Worm (Caenorhabditis elegans): ENCODE results near the gene F54D5.17.

The F54D5.17 gene

ce11 chrII:11542385-11542784, 14.1 kb upstream of the F54D5.17 start, which contains the start of gene gtf-2E2 (continued):
- TF ChIP-seq nhr-6 (tag; optimal IDR thresholded peaks at IDR 0.05) (peak; percentile 3), lin-13 (GFP tag; optimal IDR thresholded peaks at IDR 0.05) (peak; percentile 51), aha-1 (tag) (no peak), zip-2 (tag; optimal IDR thresholded peaks at IDR 0.05) (no peak), fos-1 (tag; optimal IDR thresholded peaks at IDR 0.05) (no peak), daf-8 (GFP tag; IDR thresholded peaks at IDR 0.05) (no peak), lin-38 (GFP tag; IDR thresholded peaks at IDR 0.05) (peak; percentile 18; the same call in 1 of the 2 replicates), dmd-6 (GFP tag; IDR thresholded peaks at IDR 0.05) (no peak), mxl-3 (GFP tag; optimal IDR thresholded peaks at IDR 0.05) (no peak), nhr-28 (tag; optimal IDR thresholded peaks at IDR 0.05) (peak; percentile 11), zip-11 (GFP tag; IDR thresholded peaks at IDR 0.05) (no peak), mes-2 (tag; optimal IDR thresholded peaks at IDR 0.05; ENCODE audit: poor library complexity, severe bottlenecking) (peak; percentile 82), mxl-2 (GFP tag; conservative IDR thresholded peaks at IDR 0.05) (no peak), egl-43 (GFP tag; IDR thresholded peaks at IDR 0.05) (no peak)

- no peak for TF ChIP-seq duxl-1 (tag; optimal IDR thresholded peaks at IDR 0.05; ENCODE audit: poor library complexity)
- TF ChIP-seq madf-9 (GFP tag; conservative IDR thresholded peaks at IDR 0.05), result no peak
- no peak for TF ChIP-seq pqm-1 (tag; optimal IDR thresholded peaks at IDR 0.05)
- no peak for TF ChIP-seq F37D6.2 (tag; optimal IDR thresholded peaks at IDR 0.05)
Observed at ce11 chrII:11542958-11543357, 13.5 kb upstream of the F54D5.17 start.

- TF ChIP-seq tag-97 (GFP tag; IDR thresholded peaks at IDR 0.05) (no peak), lin-38 (GFP tag; IDR thresholded peaks at IDR 0.05) (peak; percentile 14)
Observed at ce11 chrII:11544714-11545113, 11.7 kb upstream of the F54D5.17 start, which contains the start of gene F54D5.9. Gene F54D5.9 (minus strand): TSS chrII:11544828.

- TF ChIP-seq hmg-1.1 (GFP tag; IDR thresholded peaks at IDR 0.05), result peak; percentile 97
- TF ChIP-seq ctbp-1 (GFP tag; IDR thresholded peaks at IDR 0.05), result peak; percentile 95
- no peak for TF ChIP-seq lin-39 (tag; optimal IDR thresholded peaks at IDR 0.05)
- TF ChIP-seq Y105C5A.15 (GFP tag; IDR thresholded peaks at IDR 0.05), result peak; percentile 65; the same call in 1 of the 2 replicates
- TF ChIP-seq lim-7 (GFP tag; IDR thresholded peaks at IDR 0.05), result peak; percentile 66
- peak; percentile 78 for TF ChIP-seq dpl-1 (GFP tag; optimal IDR thresholded peaks at IDR 0.05)
- TF ChIP-seq hlh-11 (tag; optimal IDR thresholded peaks at IDR 0.05), result peak; percentile 96
- TF ChIP-seq cey-2 (tag; optimal IDR thresholded peaks at IDR 0.05; ENCODE audit: borderline replicate concordance, insufficient read depth), result no peak
- TF ChIP-seq ceh-20 (GFP tag; IDR thresholded peaks at IDR 0.05), result peak; percentile 96
- peak; percentile 98 for TF ChIP-seq dve-1 (tag; optimal IDR thresholded peaks at IDR 0.05; ENCODE audit: insufficient read depth)
- TF ChIP-seq attf-4 (tag; optimal IDR thresholded peaks at IDR 0.05), result no peak
- peak; percentile 61 for TF ChIP-seq unc-130 (GFP tag; optimal IDR thresholded peaks at IDR 0.05)
- peak; percentile 86 for TF ChIP-seq Y48G9A.11 (GFP tag; IDR thresholded peaks at IDR 0.05)
- TF ChIP-seq zfp-2 (tag; optimal IDR thresholded peaks at IDR 0.05), result peak; percentile 73
- peak; percentile 95 for TF ChIP-seq nhr-42 (GFP tag; IDR thresholded peaks at IDR 0.05)
- TF ChIP-seq T26A8.4 (GFP tag; IDR thresholded peaks at IDR 0.05), result peak; percentile 97
- peak; percentile 12 for TF ChIP-seq lir-3 (tag; optimal IDR thresholded peaks at IDR 0.05)
- TF ChIP-seq daf-16 (GFP tag; optimal IDR thresholded peaks at IDR 0.05), result peak; percentile 54 to 97
- peak; percentile 79 for TF ChIP-seq daf-16 (tag; optimal IDR thresholded peaks at IDR 0.05)
- peak; percentile 91 for TF ChIP-seq F37D6.2 (tag; optimal IDR thresholded peaks at IDR 0.05)
- TF ChIP-seq mxl-2 (GFP tag; conservative IDR thresholded peaks at IDR 0.05), result peak; percentile 55; the same call in 1 of the 2 replicates
- peak; percentile 84 for TF ChIP-seq dmd-8 (GFP tag; IDR thresholded peaks at IDR 0.05)
- peak; percentile 85 for TF ChIP-seq vab-7 (GFP tag; IDR thresholded peaks at IDR 0.05)
- peak; percentile 98 for TF ChIP-seq lin-1 (GFP tag; IDR thresholded peaks at IDR 0.05)
- TF ChIP-seq nhr-111 (GFP tag; optimal IDR thresholded peaks at IDR 0.05), result peak; percentile 96
- peak; percentile 95 for TF ChIP-seq duxl-1 (tag; optimal IDR thresholded peaks at IDR 0.05; ENCODE audit: poor library complexity)
- peak; percentile 94 for TF ChIP-seq F49E8.2 (tag; optimal IDR thresholded peaks at IDR 0.05; ENCODE audit: borderline replicate concordance)
- TF ChIP-seq nhr-48 (tag; optimal IDR thresholded peaks at IDR 0.05), result peak; percentile 89
- TF ChIP-seq mep-1 (tag; optimal IDR thresholded peaks at IDR 0.05), result peak; percentile 96
Observed at ce11 chrII:11545299-11545951, 11.0 kb upstream of the F54D5.17 start, which contains the start of gene dnj-13. Gene dnj-13 (plus strand): TSS chrII:11545701.

All from whole organism, L4 larva.